Worm (Caenorhabditis elegans): ENCODE data around the gene ugt-32.

- TF ChIP-seq unc-62 (GFP tag; optimal IDR thresholded peaks at IDR 0.05): no peak
- TF ChIP-seq nhr-237 (tag; optimal IDR thresholded peaks at IDR 0.05): no peak
- no peak for TF ChIP-seq sptf-1 (tag; optimal IDR thresholded peaks at IDR 0.05)
- no peak for TF ChIP-seq elt-1 (tag; optimal IDR thresholded peaks at IDR 0.05; ENCODE audit: borderline replicate concordance, insufficient read depth)
- TF ChIP-seq lsy-2 (tag; optimal IDR thresholded peaks at IDR 0.05): no peak
- TF ChIP-seq snpc-4 (tag; optimal IDR thresholded peaks at IDR 0.05): no peak
- no peak for TF ChIP-seq lin-13 (tag; optimal IDR thresholded peaks at IDR 0.05)
- TF ChIP-seq lin-32 (GFP tag; optimal IDR thresholded peaks at IDR 0.05): no peak
- no peak for TF ChIP-seq pha-4 (tag; optimal IDR thresholded peaks at IDR 0.05)
- no peak for TF ChIP-seq unc-39 (tag; optimal IDR thresholded peaks at IDR 0.05)
- no peak for TF ChIP-seq mep-1 (tag; optimal IDR thresholded peaks at IDR 0.05)
Observed at ce11 chrV:3870359-3870758, 26.6 kb upstream of the ugt-32 start.
